Fruit fly (Drosophila melanogaster) ovary, adult (tissue): ENCODE measurements around the gene CG18404.
A peak's percentile ranks its signal among the peaks of the same experiment; 100 is the strongest.

Source experiments
- CG17801 ChIP-seq: fragments of 200-800 bp; optimal IDR thresholded peaks from 2 replicates; lab custom pipeline; 2019; ENCODE audit warnings: missing biosample characterization, mild to moderate bottlenecking, missing genetic modification characterization, moderate library complexity; ENCODE audit not compliant: partially characterized antibody

CG18404 gene

DNA sequence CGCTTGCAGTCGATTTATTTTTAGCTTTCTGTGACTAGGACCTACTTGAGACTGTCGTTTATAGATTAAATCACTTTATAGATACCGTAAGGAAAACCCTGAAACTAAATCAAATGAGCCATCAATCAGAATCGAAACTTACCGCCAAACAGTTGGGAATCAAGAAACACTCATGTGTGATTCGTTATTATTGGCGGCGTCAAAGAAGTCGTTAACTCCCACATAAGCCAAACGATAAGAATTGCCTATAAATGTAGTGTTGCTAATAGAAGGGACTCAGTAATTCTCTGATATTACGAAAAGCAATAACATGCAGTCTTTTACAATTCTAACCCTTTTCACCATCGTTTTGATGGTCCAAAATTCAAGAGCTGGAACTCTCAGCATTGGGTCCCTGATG lies at the start of gene CG18404:
TSS of gene CG18404 (plus strand) at position 301 of the 400 bp plus-strand sequence.
- TF ChIP-seq CG17801: no peak

DNA sequence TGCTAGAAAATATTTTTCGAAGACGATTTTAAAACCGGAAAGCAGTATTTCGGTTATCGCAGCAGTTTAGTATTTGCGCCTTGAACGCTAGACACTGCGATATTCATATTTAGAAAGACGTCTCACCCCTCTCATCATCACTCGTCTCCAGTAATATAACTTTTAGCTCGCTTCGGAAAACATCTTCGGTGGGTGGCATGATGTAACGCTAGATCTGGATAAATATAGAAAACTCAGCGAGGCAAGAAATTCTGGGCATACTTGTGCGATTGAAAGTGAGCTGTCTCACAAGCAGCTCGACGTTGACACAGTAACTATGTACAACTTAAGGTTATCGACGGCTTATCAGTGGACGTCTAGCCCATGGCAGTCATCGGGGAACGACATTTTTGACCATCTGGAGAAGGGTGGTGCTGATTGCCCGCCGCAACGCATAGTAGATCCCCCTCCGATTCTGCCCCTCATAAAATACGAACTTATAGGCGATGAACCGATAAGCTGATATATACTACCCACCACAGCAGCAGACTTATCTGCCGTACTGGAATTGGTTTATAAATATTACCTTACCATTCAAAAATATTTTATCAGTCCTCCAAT lies 48.9 kb upstream of the CG18404 start:
- TF ChIP-seq CG17801: no peak

DNA sequence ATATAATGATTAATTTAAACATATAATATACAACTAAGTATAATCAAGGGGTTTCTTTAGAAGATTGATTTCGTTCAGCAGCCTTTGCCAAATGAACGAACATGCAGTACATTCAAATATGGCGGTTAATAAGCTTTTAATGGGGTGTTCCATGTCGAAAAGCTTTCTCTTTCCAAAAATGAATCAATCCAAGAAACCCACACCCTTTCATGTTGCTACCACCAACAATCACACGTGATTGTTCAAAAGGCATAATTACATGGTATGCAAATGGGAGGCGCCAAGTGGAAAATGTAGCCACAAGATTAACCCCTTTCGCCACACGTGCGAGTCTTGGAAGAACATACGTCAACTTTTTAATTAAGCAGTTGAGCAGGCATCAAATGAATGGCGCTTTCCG lies 47.0 kb upstream of the CG18404 start:
- TF ChIP-seq CG17801: peak; percentile 25

DNA sequence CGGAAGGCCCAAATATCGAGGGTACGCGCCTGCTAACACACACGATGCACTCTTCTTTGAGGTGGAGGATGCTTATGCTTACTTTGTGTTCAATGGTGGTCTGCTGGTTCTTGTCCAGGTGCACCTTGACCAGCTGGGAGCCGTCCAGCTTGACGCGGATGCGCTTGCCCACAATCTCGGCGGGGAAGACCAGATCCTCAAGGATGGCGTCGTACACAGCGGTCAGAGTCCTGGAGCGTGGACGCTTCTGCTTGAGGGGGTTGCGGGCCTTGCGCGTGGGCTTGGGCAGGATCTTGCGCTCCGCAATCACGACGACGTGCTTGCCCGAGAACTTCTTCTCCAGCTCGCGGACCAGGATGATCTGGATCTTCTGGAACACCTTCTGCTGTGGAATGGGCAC lies 45.0 kb upstream of the CG18404 start:
- no peak for TF ChIP-seq CG17801

DNA sequence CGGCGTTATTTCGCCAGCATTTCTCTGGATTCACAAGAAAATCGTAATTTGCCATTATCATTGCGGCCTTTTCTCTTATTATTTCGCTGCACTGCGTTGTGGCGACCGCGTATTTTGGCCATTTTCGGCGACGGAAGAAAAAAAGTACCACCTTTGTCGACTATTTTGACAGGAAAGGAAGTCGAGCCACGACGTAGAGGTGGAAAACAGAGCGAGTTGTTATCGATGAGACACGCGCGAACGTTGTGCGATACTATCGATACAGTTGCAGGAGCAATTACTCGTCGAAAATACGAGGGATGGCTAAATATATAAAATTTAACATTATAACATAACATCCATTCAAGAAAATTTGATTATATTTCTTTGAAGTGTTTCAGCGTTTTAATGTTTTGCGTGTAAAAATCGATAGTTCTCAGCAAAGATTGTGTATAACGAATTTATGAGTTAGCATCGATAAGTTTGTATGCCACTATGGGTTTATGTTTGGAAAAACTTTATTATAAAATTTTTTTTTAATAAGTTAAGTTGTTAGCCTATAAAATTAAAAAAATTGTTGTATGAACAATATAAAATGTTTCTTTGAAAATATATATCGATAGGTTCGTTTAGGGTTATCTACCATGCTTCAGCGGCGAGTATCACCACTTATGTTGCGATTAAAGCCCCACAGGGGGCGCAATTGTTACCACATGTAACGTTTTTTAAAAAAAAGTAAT lies 44.1 kb upstream of the CG18404 start, which contains the start of gene RpS7:
TSS of gene RpS7 (minus strand) at position 255 of the 719 bp plus-strand sequence.
- TF ChIP-seq CG17801: peak; percentile 86

DNA sequence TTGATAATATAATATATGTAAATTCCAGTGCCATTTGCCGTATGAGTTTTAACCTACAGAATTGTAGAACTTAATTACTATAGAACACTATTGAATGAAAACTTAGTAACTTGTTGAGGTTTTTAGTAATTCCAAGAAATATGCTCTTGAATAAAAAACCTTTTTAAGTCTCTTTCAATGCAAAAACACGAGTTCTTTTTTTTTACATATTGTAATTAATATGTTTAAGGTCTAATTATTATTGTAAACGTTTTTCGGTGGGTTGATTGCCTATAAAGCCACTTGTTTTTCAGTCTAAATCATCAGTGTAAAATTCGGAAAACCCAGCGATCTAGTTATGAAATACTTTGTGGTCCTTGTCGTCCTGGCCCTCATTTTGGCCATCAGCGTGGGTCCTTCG lies 43.3 kb upstream of the CG18404 start, which contains the start of gene Anp:
TSS of gene Anp (plus strand) at position 301 of the 400 bp plus-strand sequence.
- no peak for TF ChIP-seq CG17801

DNA sequence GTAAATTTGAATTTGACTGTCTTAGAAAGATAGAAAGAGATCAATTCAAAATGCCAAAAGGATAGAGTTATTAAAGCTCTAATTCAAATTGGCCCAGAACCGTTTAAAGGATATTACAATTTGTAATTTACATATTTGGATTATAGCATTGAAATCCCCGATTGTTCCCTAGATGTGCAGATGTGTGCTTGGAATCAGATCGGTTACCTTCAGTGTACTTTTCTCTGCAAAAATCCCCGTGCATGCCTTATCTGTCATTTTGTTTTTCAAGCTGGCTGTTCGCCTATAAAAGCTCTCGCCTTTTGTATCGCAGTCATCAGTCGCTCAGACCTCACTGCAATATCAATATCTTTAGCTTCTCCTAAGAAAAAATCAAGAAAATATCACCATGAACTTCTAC lies 42.4 kb upstream of the CG18404 start, which contains the start of gene CecA1:
TSS of gene CecA1 (plus strand) at position 315 of the 400 bp plus-strand sequence.
- no peak for TF ChIP-seq CG17801

DNA sequence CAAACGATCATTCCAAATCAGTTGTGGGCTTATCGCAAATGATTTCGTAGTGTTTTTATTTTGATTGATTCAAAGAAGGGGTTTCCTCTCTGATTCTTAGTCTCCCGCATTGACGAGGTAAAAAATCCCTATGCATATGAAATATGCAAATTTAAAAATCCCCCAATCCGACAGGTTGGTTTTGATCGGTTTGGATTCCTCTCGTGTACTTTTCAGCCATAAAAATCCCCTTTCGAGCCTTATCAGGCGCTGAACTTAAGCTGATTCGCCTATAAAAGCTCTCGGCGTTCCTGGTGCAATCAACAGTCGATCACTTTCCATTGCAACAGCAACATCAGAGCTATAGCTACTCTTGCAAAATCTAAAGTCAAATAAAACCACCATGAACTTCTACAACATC lies 41.1 kb upstream of the CG18404 start, which contains the start of gene CecA2:
TSS of gene CecA2 (plus strand) at position 301 of the 400 bp plus-strand sequence.
- no peak for TF ChIP-seq CG17801

DNA sequence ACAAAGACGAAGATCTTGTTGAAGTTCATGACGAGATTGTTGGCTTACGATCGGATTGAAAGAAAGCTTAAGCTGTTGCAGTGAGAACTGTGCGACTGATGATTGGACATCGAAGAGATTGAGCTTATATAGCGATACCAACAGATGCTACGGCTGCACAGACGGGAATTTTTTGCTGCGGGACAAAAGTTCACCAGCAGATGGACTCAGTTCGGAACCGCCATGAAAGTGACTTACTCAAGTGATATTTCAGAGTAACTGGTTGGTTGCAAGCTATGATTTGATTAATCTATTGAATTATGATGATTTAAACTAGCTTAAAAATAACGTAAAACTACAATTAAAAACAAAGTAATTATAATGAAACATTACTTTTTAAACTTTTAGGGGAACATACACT lies 39.3 kb upstream of the CG18404 start, which contains the start of gene CecB:
TSS of gene CecB (minus strand) at position 101 of the 400 bp plus-strand sequence.
- TF ChIP-seq CG17801: no peak

DNA sequence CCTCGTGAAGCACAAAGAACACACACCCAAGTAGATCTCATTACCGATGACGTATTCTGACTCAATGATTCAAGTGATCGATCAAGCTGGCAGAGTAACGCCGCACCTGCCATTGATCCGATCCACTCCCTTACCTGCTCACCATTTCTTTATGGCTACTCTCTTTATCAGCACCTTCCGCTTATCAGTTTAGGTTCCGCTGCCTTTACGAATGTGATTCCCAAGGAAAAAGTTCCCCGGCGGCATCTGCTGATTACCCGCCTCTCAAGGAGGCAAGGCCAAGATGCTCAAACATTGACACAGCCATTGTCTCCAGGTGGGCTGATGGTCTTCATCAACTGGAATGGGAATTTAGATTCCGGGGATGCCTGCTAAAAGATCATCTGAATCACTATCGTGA lies 38.0 kb upstream of the CG18404 start:
- TF ChIP-seq CG17801: no peak

DNA sequence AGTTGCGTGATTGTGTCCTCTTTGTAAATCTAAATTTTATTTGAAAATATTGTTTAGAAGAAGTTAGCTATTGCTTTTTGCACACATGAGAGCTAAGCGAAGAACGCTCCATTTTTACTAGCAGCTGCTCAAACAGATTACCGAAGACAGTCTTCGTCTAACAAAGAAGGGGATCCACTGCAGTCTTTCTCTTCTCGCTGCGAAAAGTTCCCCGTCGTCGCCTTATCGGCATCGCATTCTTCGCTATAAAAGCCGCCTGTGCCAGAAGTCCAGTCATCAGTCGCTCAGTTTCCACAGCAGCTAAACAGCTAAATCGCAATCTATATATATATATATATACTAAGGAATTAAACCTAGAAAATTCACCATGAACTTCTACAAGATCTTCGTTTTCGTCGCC lies 36.8 kb upstream of the CG18404 start, which contains the start of gene CecC:
TSS of gene CecC (plus strand) at position 275 of the 400 bp plus-strand sequence.
- TF ChIP-seq CG17801: no peak

DNA sequence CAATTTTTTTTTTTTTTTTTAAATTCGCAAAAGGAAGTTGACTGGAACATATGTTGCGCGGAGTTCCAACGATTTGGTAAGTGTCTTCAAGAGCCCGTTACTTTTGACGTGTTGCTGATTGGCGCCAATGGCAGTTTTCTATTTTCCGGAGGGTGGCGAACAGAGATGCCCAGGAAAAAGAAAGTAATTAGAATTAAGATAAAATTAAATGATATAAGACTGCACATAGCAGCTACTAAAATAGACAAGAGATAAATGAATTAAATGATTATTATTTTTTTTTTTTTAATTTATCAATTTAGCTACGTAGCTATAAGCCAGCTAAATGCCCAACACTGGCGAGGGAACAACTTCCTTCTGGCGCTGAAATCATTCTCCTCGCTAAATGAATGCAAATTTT lies 30.7 kb upstream of the CG18404 start:
- TF ChIP-seq CG17801: no peak

DNA sequence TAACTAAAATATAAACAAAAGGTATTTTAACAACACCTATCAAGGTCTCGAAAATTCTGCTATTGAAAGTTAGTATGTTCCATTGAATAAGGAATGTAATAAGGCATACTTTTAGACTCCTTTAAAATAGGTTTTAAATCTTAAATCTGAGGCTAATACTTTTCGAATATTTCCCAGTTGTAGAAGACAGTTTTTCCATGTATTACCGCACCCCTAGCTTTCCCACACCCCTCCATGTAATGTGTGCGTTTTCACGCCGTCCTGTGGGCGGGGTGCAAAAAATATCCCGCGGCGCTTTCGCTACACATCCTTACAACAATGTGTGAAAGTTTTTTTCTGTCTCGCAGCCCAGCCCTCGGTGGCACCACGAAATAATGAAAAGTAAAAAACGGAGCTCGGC lies 28.4 kb upstream of the CG18404 start:
- no peak for TF ChIP-seq CG17801

DNA sequence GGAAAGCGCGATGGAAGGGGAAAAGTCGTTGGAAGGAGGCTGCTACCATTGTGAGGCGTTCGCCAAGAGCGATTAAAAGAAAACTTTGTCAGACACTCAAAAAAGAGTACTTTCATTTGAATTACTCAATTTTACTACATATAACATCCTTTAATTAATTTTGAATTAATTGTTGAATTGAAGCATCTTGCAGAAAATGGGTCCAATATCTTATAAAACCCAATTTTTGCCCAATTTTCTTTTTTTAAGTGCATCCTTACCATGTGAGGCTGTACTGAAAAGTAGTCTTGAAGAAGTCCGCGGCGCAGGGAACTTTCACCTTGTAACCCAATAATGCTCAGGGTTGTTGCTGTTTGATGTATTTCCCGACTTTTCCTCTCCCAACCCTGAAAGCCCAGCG lies 17.7 kb upstream of the CG18404 start:
- TF ChIP-seq CG17801: no peak

DNA sequence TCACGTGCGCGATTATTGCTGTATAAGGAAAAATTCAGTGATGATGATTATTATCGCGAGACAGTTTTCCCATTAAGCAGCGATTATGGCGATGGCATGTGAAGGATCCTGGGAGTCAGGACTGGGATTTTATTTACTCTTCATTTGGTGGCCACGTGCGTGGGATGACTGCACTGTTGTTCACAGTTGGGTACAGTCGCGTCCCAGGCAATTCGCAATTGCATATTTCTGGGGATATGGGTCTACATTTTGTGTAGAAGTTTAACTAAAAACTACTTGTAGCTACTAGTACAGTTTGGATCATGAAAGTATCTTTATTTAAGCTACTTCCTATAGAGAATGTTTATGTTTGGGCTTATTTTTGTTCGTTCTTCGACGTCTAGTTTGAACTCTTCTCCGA lies 16.0 kb upstream of the CG18404 start:
- TF ChIP-seq CG17801: no peak

DNA sequence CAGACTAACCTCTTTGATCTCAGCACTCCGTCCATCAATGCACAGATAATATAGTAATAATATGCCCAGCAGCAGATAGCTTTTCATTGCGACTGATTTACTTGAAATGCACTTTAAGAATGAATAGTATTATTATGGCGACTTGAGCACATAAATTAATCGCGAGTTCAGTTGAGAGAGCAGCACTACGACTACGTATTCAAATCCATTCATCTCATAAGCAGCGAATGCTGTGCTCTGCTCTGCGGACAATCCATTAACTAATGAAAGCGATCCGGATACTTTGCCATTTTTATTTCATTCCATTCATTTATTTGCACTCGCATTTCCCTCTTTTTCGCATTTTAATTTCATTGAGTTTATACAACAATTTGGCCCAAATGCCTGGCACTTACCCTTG lies 15.3 kb upstream of the CG18404 start, which contains the start of gene CG43448:
TSS of gene CG43448 (minus strand) at position 101 of the 400 bp plus-strand sequence.
- TF ChIP-seq CG17801: no peak

DNA sequence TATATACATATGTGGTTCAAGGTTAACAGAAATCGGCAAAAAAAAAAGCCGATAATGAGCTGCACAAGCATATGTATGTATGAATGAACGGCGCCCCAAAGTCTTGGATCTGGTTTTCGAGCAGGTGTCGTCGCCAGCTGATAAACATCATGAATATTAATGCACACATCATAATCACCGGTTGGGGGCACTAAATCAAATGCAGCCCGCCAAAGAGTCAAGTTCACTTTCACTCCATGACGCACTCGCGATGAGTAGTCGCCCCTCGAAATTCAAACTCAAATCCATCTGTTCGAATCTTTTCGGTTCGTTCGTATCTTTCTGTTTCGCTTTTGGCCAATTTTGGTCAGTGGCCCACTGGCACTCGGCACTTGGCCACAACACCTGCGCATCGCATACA lies 12.7 kb upstream of the CG18404 start:
- TF ChIP-seq CG17801: no peak
